Worm (Caenorhabditis elegans): ENCODE results near the gene nhr-209.

ce11 chrV:12091759-12092158 is 6.2 kb upstream of the nhr-209 start, which contains the start of gene nhr-206:
- no peak for TF ChIP-seq nfya-1 (tag; optimal IDR thresholded peaks at IDR 0.05; ENCODE audit: borderline replicate concordance, insufficient read depth)
- no peak for TF ChIP-seq fkh-3 (tag; optimal IDR thresholded peaks at IDR 0.05)
